Worm (Caenorhabditis elegans) whole organism, late embryonic: ENCODE results near the gene C44C1.6.

Experiments
- ceh-6 ChIP-seq: fragments of 200-800 bp; sonication (Bioruptor generic); optimal IDR thresholded peaks from 2 replicates; lab custom pipeline; 2018; ENCODE audit warnings: mild to moderate bottlenecking, missing genetic modification characterization, missing compliant biosample characterization
- dve-1 ChIP-seq: sonication (generic microtip); optimal IDR thresholded peaks from 2 replicates; lab custom pipeline; 2017; ENCODE audit warnings: antibody characterized with exemption, mild to moderate bottlenecking, missing genetic modification characterization, missing compliant biosample characterization
- fkh-10 ChIP-seq: fragments of 150-350 bp; optimal IDR thresholded peaks from 2 replicates; lab custom pipeline; 2014; ENCODE audit warnings: missing biosample characterization, missing genetic modification reagents, missing genetic modification characterization
- lim-6 ChIP-seq: sonication (generic microtip); optimal IDR thresholded peaks from 2 replicates; lab custom pipeline; 2016; ENCODE audit warnings: missing genetic modification characterization, missing compliant biosample characterization
- nhr-11 ChIP-seq: fragments of 150-350 bp; optimal IDR thresholded peaks from 2 replicates; lab custom pipeline; 2014; ENCODE audit warnings: missing biosample characterization, missing genetic modification characterization
- npax-4 ChIP-seq: sonication (generic microtip); optimal IDR thresholded peaks from 2 replicates; lab custom pipeline; 2016; ENCODE audit warnings: missing genetic modification characterization, missing compliant biosample characterization
- pqm-1 ChIP-seq: sonication (generic microtip); optimal IDR thresholded peaks from 2 replicates; lab custom pipeline; 2016; ENCODE audit warnings: missing genetic modification characterization, missing compliant biosample characterization
- syd-9 ChIP-seq: sonication (generic microtip); optimal IDR thresholded peaks from 2 replicates; lab custom pipeline; 2016; ENCODE audit warnings: mild to moderate bottlenecking, missing genetic modification characterization, moderate library complexity, missing compliant biosample characterization
- unc-42 ChIP-seq: sonication (generic microtip); optimal IDR thresholded peaks from 2 replicates; lab custom pipeline; 2016; ENCODE audit warnings: missing genotype, missing genetic modification characterization, missing compliant biosample characterization

DNA sequence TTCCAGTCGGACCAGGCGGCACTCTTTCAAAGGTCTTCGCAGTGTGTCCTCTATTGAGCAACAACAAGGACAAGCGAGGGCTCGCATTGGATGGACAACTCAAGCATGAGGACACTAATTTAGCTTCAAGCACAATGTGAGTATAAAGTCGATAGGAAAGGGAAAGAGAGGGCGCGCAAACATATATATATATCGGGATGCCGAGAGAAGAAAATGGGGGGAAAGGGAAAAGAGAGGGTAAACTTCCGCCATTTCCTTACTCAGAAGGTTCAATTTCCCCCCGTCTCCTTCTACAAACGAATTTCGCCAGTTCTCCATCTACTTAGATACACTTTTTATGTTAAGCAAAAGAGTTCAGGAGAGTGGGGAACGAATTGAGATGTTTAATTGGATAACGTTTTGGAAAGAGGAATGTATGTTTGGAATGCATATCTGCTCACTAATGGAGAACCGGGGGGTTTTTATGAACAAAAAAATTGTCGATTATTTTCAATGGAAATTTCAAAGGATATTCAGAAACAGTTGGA lies 17.4 kb downstream of the C44C1.6 start:
- peak; percentile 75 for TF ChIP-seq unc-42 (tag; lab: Kevin White, UChicago)
- no peak for TF ChIP-seq syd-9
- no peak for TF ChIP-seq ceh-6 (GFP tag; lab: Kevin White, UChicago)
- no peak for TF ChIP-seq nhr-11
- no peak for TF ChIP-seq lim-6 (tag; lab: Kevin White, UChicago)
- no peak for TF ChIP-seq dve-1 (tag; lab: Kevin White, UChicago)
- TF ChIP-seq npax-4 (tag; lab: Kevin White, UChicago): no peak
- TF ChIP-seq pqm-1 (tag; lab: Kevin White, UChicago): no peak
- TF ChIP-seq fkh-10 (GFP tag; lab: Kevin White, UChicago): peak; percentile 12
